Fruit fly (Drosophila melanogaster) whole organism, adult: Measurements from ENCODE around the gene CG33777.

Experiments used
- CG7045 ChIP-seq: fragments of 200-800 bp; sonication (Bioruptor generic); optimal IDR thresholded peaks from 2 replicates; lab custom pipeline; 2017; ENCODE audit warnings: missing biosample characterization, mild to moderate bottlenecking, missing genetic modification characterization
- bab1 ChIP-seq: fragments of 200-800 bp; sonication (Bioruptor generic); optimal IDR thresholded peaks from 3 replicates; lab custom pipeline; 2019; ENCODE audit warnings: missing biosample characterization, mild to moderate bottlenecking, missing genetic modification characterization, moderate library complexity
- kay ChIP-seq: fragments of 200-800 bp; sonication (Bioruptor generic); peaks from one replicate; lab custom pipeline; 2016; ENCODE audit warnings: missing biosample characterization, missing genetic modification characterization, borderline replicate concordance
- toe ChIP-seq: fragments of 200-800 bp; sonication (Bioruptor generic); optimal IDR thresholded peaks from 2 replicates; lab custom pipeline; 2016; ENCODE audit warnings: missing biosample characterization, missing genetic modification characterization

DNA sequence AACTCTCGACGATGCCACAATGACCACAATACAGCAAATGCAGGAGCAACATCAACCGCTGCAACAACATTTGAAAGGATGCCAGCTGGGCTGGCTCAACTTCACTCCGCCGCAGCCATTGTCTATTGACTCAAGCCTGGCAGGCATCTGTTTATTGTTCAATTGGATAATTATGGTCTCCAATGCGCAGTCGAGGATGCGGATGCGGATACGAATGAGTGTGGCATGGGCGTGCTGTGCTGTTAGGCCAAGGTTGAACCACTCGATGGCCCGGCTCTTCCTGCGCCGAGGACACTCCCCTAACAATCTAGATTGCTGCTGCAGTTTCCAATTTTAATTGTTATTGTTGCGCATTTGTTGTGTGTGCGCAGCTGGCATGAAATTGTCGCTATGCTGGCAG, 44.7 kb upstream of the CG33777 start:
- TF ChIP-seq kay (GFP tag; lab: Kevin White, UChicago) (no peak), CG7045 (GFP tag; lab: Kevin White, UChicago) (no peak), toe (GFP tag; lab: Kevin White, UChicago) (no peak), bab1 (GFP tag; lab: Kevin White, UChicago) (no peak)
